Worm (Caenorhabditis elegans) whole organism, early embryonic: ENCODE results near the gene F49E11.7.

Source experiments
- F13C5.2 ChIP-seq: sonication (generic microtip); optimal IDR thresholded peaks from 2 replicates; lab custom pipeline; 2017; ENCODE audit warnings: mild to moderate bottlenecking, missing genetic modification characterization, inconsistent platforms, missing compliant biosample characterization
- ama-1 ChIP-seq: fragments of 150-350 bp; optimal IDR thresholded peaks from 2 replicates; lab custom pipeline; 2014
- ceh-13 ChIP-seq: fragments of 200-800 bp; sonication (Bioruptor generic); optimal IDR thresholded peaks from 2 replicates; lab custom pipeline; 2018; ENCODE audit warnings: mild to moderate bottlenecking, missing genetic modification characterization, missing compliant biosample characterization
- ceh-36 ChIP-seq: sonication (generic microtip); optimal IDR thresholded peaks from 2 replicates; lab custom pipeline; 2016; ENCODE audit warnings: missing genetic modification characterization, inconsistent platforms, missing compliant biosample characterization
- ets-7 ChIP-seq: sonication (generic microtip); optimal IDR thresholded peaks from 2 replicates; lab custom pipeline; 2016; ENCODE audit warnings: missing genotype, missing genetic modification characterization, missing compliant biosample characterization
- hmg-4 ChIP-seq: fragments of 200-800 bp; sonication (Bioruptor generic); optimal IDR thresholded peaks from 2 replicates; lab custom pipeline; 2018; ENCODE audit warnings: mild to moderate bottlenecking, missing genetic modification characterization, missing compliant biosample characterization
- pes-1 ChIP-seq: fragments of 200-800 bp; sonication (Bioruptor generic); IDR thresholded peaks from 2 replicates; pipeline ENCODE4 v1.3.6; 2022; ENCODE audit warnings: missing genetic modification reagents, missing genetic modification characterization, missing compliant biosample characterization
- sea-1 ChIP-seq: fragments of 200-800 bp; sonication (Bioruptor generic); conservative IDR thresholded peaks from 2 replicates; pipeline ENCODE4 v1.3.6; 2022; ENCODE audit warnings: missing genetic modification characterization, missing compliant biosample characterization
- tbx-37 ChIP-seq: fragments of 200-800 bp; sonication (Bioruptor generic); conservative IDR thresholded peaks from 2 replicates; pipeline ENCODE4 v1.3.6; 2022; ENCODE audit warnings: missing genetic modification reagents, missing genetic modification characterization, missing compliant biosample characterization
- tra-4 ChIP-seq: sonication (generic microtip); optimal IDR thresholded peaks from 2 replicates; lab custom pipeline; 2017; ENCODE audit warnings: missing genetic modification characterization, missing compliant biosample characterization

DNA sequence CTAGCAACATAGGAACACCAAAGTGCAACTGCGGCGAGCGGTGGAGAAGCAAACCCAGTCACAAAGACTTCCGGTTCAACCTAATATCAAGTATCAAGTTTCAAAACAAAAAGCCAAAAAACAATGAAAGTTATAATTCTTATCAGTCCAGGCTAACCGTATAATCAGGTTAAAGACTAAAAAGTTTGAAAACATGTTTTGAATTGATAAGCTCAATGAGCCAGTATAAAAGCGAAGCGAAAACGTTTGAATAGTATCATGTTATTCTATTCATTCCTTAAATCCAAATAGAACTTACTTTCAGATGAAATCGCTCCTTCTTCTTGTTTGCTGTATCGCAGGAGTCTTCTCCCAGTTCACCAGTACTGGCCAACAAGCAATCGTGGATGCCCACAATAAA lies 1.6 kb upstream of the F49E11.7 start, which contains the start of gene scl-11:
- TF ChIP-seq ama-1 (lab: Kevin White, UChicago) (no peak), ets-7 (tag; lab: Kevin White, UChicago) (no peak), F13C5.2 (tag; lab: Kevin White, UChicago) (no peak), hmg-4 (GFP tag; lab: Kevin White, UChicago) (no peak), tbx-37 (no peak), pes-1 (no peak), tra-4 (tag; lab: Kevin White, UChicago) (no peak), ceh-13 (no peak), sea-1 (GFP tag; lab: Robert Waterston, UW) (no peak), ceh-36 (no peak)
